Fruit fly (Drosophila melanogaster): ENCODE measurements around the gene CG12024.
A peak's percentile ranks its signal among the peaks of the same experiment; 100 is the strongest.

dm6 chr3L:1904440-1904839, 47.5 kb downstream of the CG12024 start:
- TF ChIP-seq CG31627 (GFP tag; optimal IDR thresholded peaks at IDR 0.05) = no peak
- no peak for TF ChIP-seq Hr39 (GFP tag; optimal IDR thresholded peaks at IDR 0.05)
- TF ChIP-seq CG3919 (GFP tag; optimal IDR thresholded peaks at IDR 0.05) = no peak
- TF ChIP-seq Sox102F (GFP tag; optimal IDR thresholded peaks at IDR 0.05) = no peak
- no peak for TF ChIP-seq Sox14 (GFP tag; optimal IDR thresholded peaks at IDR 0.05)
- TF ChIP-seq CG32006 (GFP tag; optimal IDR thresholded peaks at IDR 0.05) = peak; percentile 56
- TF ChIP-seq Ets21C (GFP tag; optimal IDR thresholded peaks at IDR 0.05) = no peak
- TF ChIP-seq lz (GFP tag; optimal IDR thresholded peaks at IDR 0.05) = no peak
- TF ChIP-seq CG7368 (GFP tag; optimal IDR thresholded peaks at IDR 0.05) = no peak

All from whole organism, prepupa.